Fruit fly (Drosophila melanogaster): ENCODE measurements around the gene syd.

DNA sequence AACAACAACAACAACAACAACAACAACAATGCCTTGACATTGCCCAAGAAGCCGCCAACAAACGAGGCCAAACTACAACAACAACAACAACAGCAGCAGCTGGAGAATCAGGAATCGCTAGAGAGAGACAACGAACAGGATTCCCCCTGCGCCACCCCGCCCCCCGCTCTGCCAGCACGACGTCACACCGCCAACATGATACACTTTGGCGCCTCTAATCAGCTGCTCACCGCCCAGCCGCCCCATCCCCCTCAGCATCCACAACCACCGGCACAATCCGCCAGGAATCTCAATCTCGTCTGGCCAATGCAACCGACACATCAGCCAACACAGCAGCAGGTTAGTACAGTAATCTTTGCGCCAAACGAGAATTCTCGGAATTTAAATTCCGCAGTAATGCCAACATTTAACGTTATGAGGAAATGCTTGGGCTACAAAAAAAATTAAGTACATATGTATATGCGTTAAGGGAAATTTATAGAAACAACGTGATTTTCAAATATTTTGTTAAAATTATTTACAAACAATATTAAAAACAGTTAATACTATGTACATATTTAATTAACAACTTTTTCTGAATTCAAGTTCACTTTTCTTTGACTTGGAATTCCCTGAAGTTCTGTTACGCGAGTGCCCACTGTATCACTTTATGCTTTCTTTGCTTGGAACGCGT is 66.1 kb downstream of the syd start:
- TF ChIP-seq CG8478 (optimal IDR thresholded peaks at IDR 0.05) = no peak
- no peak for TF ChIP-seq CTCF (optimal IDR thresholded peaks at IDR 0.05)
